Fruit fly (Drosophila melanogaster) whole organism, embryonic: ENCODE measurements around the gene CG3123.

Source experiments
- Abd-B ChIP-seq: fragments of 200-800 bp; sonication (Bioruptor generic); optimal IDR thresholded peaks from 2 replicates; lab custom pipeline; 2018; ENCODE audit warnings: missing biosample characterization, mild to moderate bottlenecking, missing genetic modification characterization, moderate library complexity
- Atf-2 ChIP-seq: fragments of 200-800 bp; sonication (Bioruptor generic); optimal IDR thresholded peaks from 2 replicates; lab custom pipeline; 2016; ENCODE audit warnings: missing biosample characterization, missing genetic modification characterization
- Bdp1 ChIP-seq: fragments of 200-800 bp; sonication (Bioruptor generic); optimal IDR thresholded peaks from 3 replicates; lab custom pipeline; 2016; ENCODE audit warnings: missing biosample characterization, missing genetic modification characterization
- CG10321 ChIP-seq: fragments of 200-800 bp; sonication (Bioruptor generic); IDR thresholded peaks from 2 replicates; pipeline ENCODE4 v1.3.6; 2022; ENCODE audit warnings: missing biosample characterization, missing genetic modification characterization
- CG13287 ChIP-seq: fragments of 200-800 bp; sonication (Bioruptor generic); IDR thresholded peaks from 2 replicates; pipeline ENCODE4 v1.3.6; 2022; ENCODE audit warnings: missing biosample characterization, missing genetic modification characterization; ENCODE audit not compliant: partially characterized antibody
- CG13775 ChIP-seq: fragments of 200-800 bp; sonication (Bioruptor generic); optimal IDR thresholded peaks from 3 replicates; lab custom pipeline; 2017; ENCODE audit warnings: missing biosample characterization, mild to moderate bottlenecking, missing genetic modification characterization
- CG1603 ChIP-seq: fragments of 200-800 bp; sonication (Bioruptor generic); optimal IDR thresholded peaks from 2 replicates; lab custom pipeline; 2019; ENCODE audit warnings: missing biosample characterization, mild to moderate bottlenecking, missing genetic modification characterization, moderate library complexity
- CG16779 ChIP-seq: fragments of 200-800 bp; sonication (Bioruptor generic); IDR thresholded peaks from 2 replicates; pipeline ENCODE4 v1.3.6; 2022; ENCODE audit warnings: missing biosample characterization, missing genetic modification characterization
- CG17186 ChIP-seq: fragments of 200-800 bp; sonication (Bioruptor generic); optimal IDR thresholded peaks from 3 replicates; lab custom pipeline; 2017; ENCODE audit warnings: missing biosample characterization, missing genetic modification reagents, missing genetic modification characterization
- CG17359 ChIP-seq: fragments of 200-800 bp; sonication (Bioruptor generic); optimal IDR thresholded peaks from 3 replicates; lab custom pipeline; 2018; ENCODE audit warnings: missing biosample characterization, mild to moderate bottlenecking, missing genetic modification characterization, moderate library complexity
- CG17802 ChIP-seq: fragments of 200-800 bp; sonication (Bioruptor generic); optimal IDR thresholded peaks from 2 replicates; lab custom pipeline; 2018; ENCODE audit warnings: missing biosample characterization, mild to moderate bottlenecking, missing genetic modification characterization, moderate library complexity
- CG17829 ChIP-seq: fragments of 200-800 bp; optimal IDR thresholded peaks from 2 replicates; lab custom pipeline; 2019; ENCODE audit warnings: missing biosample characterization, mild to moderate bottlenecking, missing genetic modification characterization, moderate library complexity
- CG1792 ChIP-seq: fragments of 200-800 bp; sonication (Bioruptor generic); optimal IDR thresholded peaks from 2 replicates; lab custom pipeline; 2016; ENCODE audit warnings: missing biosample characterization, missing genetic modification characterization
- CG18619 ChIP-seq: fragments of 200-800 bp; sonication (Bioruptor generic); optimal IDR thresholded peaks from 3 replicates; lab custom pipeline; 2017; ENCODE audit warnings: missing biosample characterization, mild to moderate bottlenecking, missing genetic modification characterization
- CG2678 ChIP-seq: fragments of 200-800 bp; sonication (Bioruptor generic); optimal IDR thresholded peaks from 3 replicates; lab custom pipeline; 2019; ENCODE audit warnings: missing biosample characterization, mild to moderate bottlenecking, missing genetic modification characterization, moderate library complexity
- CG2712 ChIP-seq: fragments of 200-800 bp; optimal IDR thresholded peaks from 3 replicates; lab custom pipeline; 2019; ENCODE audit warnings: missing biosample characterization, mild to moderate bottlenecking, missing genetic modification characterization, moderate library complexity
- CG31388 ChIP-seq: fragments of 200-800 bp; sonication (Bioruptor generic); optimal IDR thresholded peaks from 2 replicates; lab custom pipeline; 2016; ENCODE audit warnings: missing biosample characterization, missing genetic modification characterization
- CG3163 ChIP-seq: fragments of 200-800 bp; sonication (Bioruptor generic); optimal IDR thresholded peaks from 3 replicates; lab custom pipeline; 2016; ENCODE audit warnings: missing biosample characterization, missing genetic modification characterization
- CG34376 ChIP-seq: fragments of 200-800 bp; sonication (Bioruptor generic); optimal IDR thresholded peaks from 2 replicates; lab custom pipeline; 2018; ENCODE audit warnings: missing biosample characterization, mild to moderate bottlenecking, missing genetic modification characterization
- CG3726 ChIP-seq: fragments of 200-800 bp; sonication (Bioruptor generic); IDR thresholded peaks from 3 replicates; pipeline ENCODE4, ENCODE4 v1.3.6; 2022; ENCODE audit warnings: missing biosample characterization, missing genetic modification characterization
- CG4328 ChIP-seq: fragments of 200-800 bp; sonication (Bioruptor generic); optimal IDR thresholded peaks from 3 replicates; lab custom pipeline; 2017; ENCODE audit warnings: missing biosample characterization, missing genetic modification reagents, missing genetic modification characterization
- CG6175 ChIP-seq: fragments of 200-800 bp; sonication (Bioruptor generic); IDR thresholded peaks from 3 replicates; pipeline ENCODE4 v1.3.6; 2022; ENCODE audit warnings: missing biosample characterization, missing genetic modification characterization
- CG6683 ChIP-seq: fragments of 200-800 bp; sonication (Bioruptor generic); optimal IDR thresholded peaks from 2 replicates; lab custom pipeline; 2017; ENCODE audit warnings: missing biosample characterization, mild to moderate bottlenecking, missing genetic modification characterization, missing genetic modification reagents
- CG7357 ChIP-seq: fragments of 200-800 bp; sonication (Bioruptor generic); IDR thresholded peaks from 3 replicates; pipeline ENCODE4 v1.3.6; 2022; ENCODE audit warnings: missing biosample characterization, missing genetic modification characterization
- CG8388 ChIP-seq: fragments of 200-800 bp; sonication (Bioruptor generic); optimal IDR thresholded peaks from 2 replicates; lab custom pipeline; 2019; ENCODE audit warnings: missing biosample characterization, mild to moderate bottlenecking, missing genetic modification characterization, moderate library complexity
- CG9727 ChIP-seq: fragments of 200-800 bp; sonication (Bioruptor generic); optimal IDR thresholded peaks from 3 replicates; lab custom pipeline; 2017; ENCODE audit warnings: missing biosample characterization, mild to moderate bottlenecking, missing genetic modification characterization
- CTCF ChIP-seq: fragments of 200-800 bp; sonication (Bioruptor generic); optimal IDR thresholded peaks from 2 replicates; lab custom pipeline; 2017; ENCODE audit warnings: missing biosample characterization, mild to moderate bottlenecking, missing genetic modification characterization, moderate library complexity
- CrebB ChIP-seq: fragments of 200-800 bp; sonication (Bioruptor generic); optimal IDR thresholded peaks from 3 replicates; lab custom pipeline; 2018; ENCODE audit warnings: missing biosample characterization, mild to moderate bottlenecking, missing genetic modification characterization
- Gug ChIP-seq: fragments of 200-800 bp; sonication (Bioruptor generic); IDR thresholded peaks from 4 replicates; pipeline ENCODE4 v1.3.6; 2022; ENCODE audit warnings: missing biosample characterization, missing genetic modification characterization
- Hand ChIP-seq: fragments of 200-800 bp; sonication (Bioruptor generic); optimal IDR thresholded peaks from 2 replicates; lab custom pipeline; 2017; ENCODE audit warnings: mild to moderate bottlenecking, missing biosample characterization, missing genetic modification reagents, missing genetic modification characterization
- Med ChIP-seq: fragments of 200-800 bp; sonication (Bioruptor generic); peaks from one replicate; lab custom pipeline; 2016; ENCODE audit warnings: missing biosample characterization, missing genetic modification characterization, mild to moderate bottlenecking, inconsistent platforms, moderate library complexity
- Mrtf ChIP-seq: fragments of 200-800 bp; sonication (Bioruptor generic); IDR thresholded peaks from 3 replicates; pipeline ENCODE4 v1.3.6; 2022; ENCODE audit warnings: missing biosample characterization, missing genetic modification characterization
- Neu2 ChIP-seq: fragments of 200-800 bp; sonication (Bioruptor generic); optimal IDR thresholded peaks from 3 replicates; lab custom pipeline; 2016; ENCODE audit warnings: missing biosample characterization, missing genetic modification characterization, borderline replicate concordance
- Opbp ChIP-seq: fragments of 200-800 bp; sonication (Bioruptor generic); IDR thresholded peaks from 3 replicates; pipeline ENCODE4 v1.3.6; 2022; ENCODE audit warnings: missing biosample characterization, missing genetic modification characterization; ENCODE audit not compliant: partially characterized antibody
- Poxn ChIP-seq: fragments of 200-800 bp; sonication (Bioruptor generic); IDR thresholded peaks from 2 replicates; pipeline ENCODE4 v1.3.6; 2022; ENCODE audit warnings: missing biosample characterization, missing genetic modification characterization
- al ChIP-seq: fragments of 200-800 bp; sonication (Bioruptor generic); IDR thresholded peaks from 2 replicates; pipeline ENCODE4 v1.3.6; 2022; ENCODE audit warnings: missing biosample characterization, missing genetic modification characterization
- ash1 ChIP-seq: fragments of 200-800 bp; sonication (Bioruptor generic); optimal IDR thresholded peaks from 2 replicates; lab custom pipeline; 2018; ENCODE audit warnings: missing biosample characterization, mild to moderate bottlenecking, missing genetic modification characterization
- bab2 ChIP-seq: fragments of 200-800 bp; sonication (Bioruptor generic); optimal IDR thresholded peaks from 2 replicates; lab custom pipeline; 2016; ENCODE audit warnings: missing biosample characterization, missing genetic modification characterization
- chif ChIP-seq, 2 experiments: fragments of 200-800 bp; sonication (Bioruptor generic); optimal IDR thresholded peaks; 3 replicates each; lab custom pipeline; 2016; ENCODE audit warnings: missing biosample characterization in 2 of 2, missing genetic modification characterization in 2 of 2
- esg ChIP-seq: fragments of 200-800 bp; sonication (Bioruptor generic); conservative IDR thresholded peaks from 2 replicates; pipeline ENCODE4 v1.3.6; 2022; ENCODE audit warnings: missing biosample characterization, missing genetic modification characterization
- gt ChIP-seq: fragments of 200-800 bp; sonication (Bioruptor generic); IDR thresholded peaks from 2 replicates; pipeline ENCODE4 v1.3.6; 2022; ENCODE audit warnings: missing biosample characterization, missing genetic modification characterization
- lilli ChIP-seq: fragments of 200-800 bp; sonication (Bioruptor generic); optimal IDR thresholded peaks from 3 replicates; lab custom pipeline; 2016; ENCODE audit warnings: missing biosample characterization, missing genetic modification characterization
- lola ChIP-seq, 3 experiments: fragments of >200 bp in 2 of 3; fragments of 200-800 bp in 1 of 3; sonication (Bioruptor generic) in 1 of 3; optimal IDR thresholded peaks; 2 replicates each; lab custom pipeline; 2017 to 2019; ENCODE audit warnings: missing biosample characterization in 3 of 3, missing genetic modification characterization in 3 of 3, mild to moderate bottlenecking in 1 of 3, moderate library complexity in 1 of 3
- repo ChIP-seq: fragments of 200-800 bp; sonication (Bioruptor generic); optimal IDR thresholded peaks from 2 replicates; lab custom pipeline; 2016; ENCODE audit warnings: missing biosample characterization, missing genetic modification characterization
- tx ChIP-seq: fragments of 200-800 bp; sonication (Bioruptor generic); optimal IDR thresholded peaks from 2 replicates; lab custom pipeline; 2016; ENCODE audit warnings: missing biosample characterization, missing genetic modification characterization
- unc-4 ChIP-seq: fragments of 200-800 bp; sonication (Bioruptor generic); IDR thresholded peaks from 2 replicates; pipeline ENCODE4 v1.3.6; 2022; ENCODE audit warnings: missing biosample characterization, missing genetic modification characterization; ENCODE audit not compliant: partially characterized antibody
- wek ChIP-seq: fragments of 200-800 bp; sonication (Bioruptor generic); optimal IDR thresholded peaks from 3 replicates; lab custom pipeline; 2018; ENCODE audit warnings: missing biosample characterization, mild to moderate bottlenecking, missing genetic modification characterization, moderate library complexity
- zen2 ChIP-seq: fragments of 200-800 bp; sonication (Bioruptor generic); IDR thresholded peaks from 3 replicates; pipeline ENCODE4 v1.3.6; 2022; ENCODE audit warnings: missing biosample characterization, missing genetic modification characterization; ENCODE audit not compliant: partially characterized antibody

Gene CG3123

dm6 chr2L:2855773-2856615 is 30.7 kb upstream of the CG3123 start, which contains the start of the genes CG3104 and RpS21 (continued):
- TF ChIP-seq Neu2 (GFP tag; lab: Kevin White, UChicago) (no peak), Poxn (0 out of 2 replicates have a peak, but pooled peaks have one; percentile 55), CG4328 (GFP tag; lab: Kevin White, UChicago) (peak; percentile 92), lilli (GFP tag; lab: Kevin White, UChicago) (peak; percentile 86), CG17186 (GFP tag; lab: Kevin White, UChicago) (peak; percentile 81), CG17802 (peak; percentile 80), CG34376 (peak; percentile 93), CG13287 (peak; percentile 9; the same call in 1 of the 2 replicates), Med (GFP tag; lab: Kevin White, UChicago) (peak; percentile 98), CG9727 (GFP tag; lab: Kevin White, UChicago) (peak; percentile 93), CrebB (tag; lab: Kevin White, UChicago) (peak; percentile 76), CG7357 (GFP tag; lab: Robert Waterston, UW) (peak; percentile 70; the same call in 2 of the 3 replicates), Mrtf (peak; percentile 92), CG13775 (GFP tag; lab: Kevin White, UChicago) (peak; percentile 93), CG10321 (peak; percentile 71; the same call in 1 of the 2 replicates), CG1603 (tag; lab: Kevin White, UChicago) (peak; percentile 75), bab2 (GFP tag; lab: Kevin White, UChicago) (peak; percentile 84), CG17359 (tag; lab: Kevin White, UChicago) (peak; percentile 76), CG2712 (peak; percentile 83), chif (GFP tag; optimal IDR thresholded peaks at IDR 0.05; lab: Kevin White, UChicago) (peak; percentile 52 to 73), repo (GFP tag; lab: Kevin White, UChicago) (peak; percentile 80), Bdp1 (GFP tag; lab: Kevin White, UChicago) (peak; percentile 67), lola (GFP tag; optimal IDR thresholded peaks at IDR 0.05; lab: Kevin White, UChicago) (peak in 1 of 3 experiments; percentile 71), CG17829 (tag; lab: Kevin White, UChicago) (peak; percentile 82), Gug (GFP tag; lab: Robert Waterston, UW) (peak; percentile 88), CG18619 (GFP tag; lab: Kevin White, UChicago) (peak; percentile 93), gt (peak; percentile 77; the same call in 1 of the 2 replicates), esg (GFP tag; lab: Robert Waterston, UW) (peak; percentile 29; the same call in 1 of the 2 replicates), CTCF (GFP tag; lab: Kevin White, UChicago) (peak; percentile 98), CG3726 (GFP tag; lab: Robert Waterston, UW) (peak; percentile 79; the same call in 1 of the 3 replicates), CG31388 (GFP tag; lab: Kevin White, UChicago) (peak; percentile 74), CG3163 (peak; percentile 68), Atf-2 (GFP tag; lab: Kevin White, UChicago) (peak; percentile 64), CG2678 (tag; lab: Kevin White, UChicago) (peak; percentile 75), Opbp (GFP tag; lab: Robert Waterston, UW) (peak; percentile 100), unc-4 (GFP tag; lab: Robert Waterston, UW) (no peak), al (GFP tag; lab: Robert Waterston, UW) (peak; percentile 81), wek (peak; percentile 80), CG8388 (GFP tag; lab: Kevin White, UChicago) (peak; percentile 55), CG1792 (peak; percentile 80), CG6175 (GFP tag; lab: Robert Waterston, UW) (peak; percentile 87), tx (GFP tag; lab: Kevin White, UChicago) (peak; percentile 71), ash1 (GFP tag; lab: Kevin White, UChicago) (peak; percentile 77), CG6683 (GFP tag; lab: Kevin White, UChicago) (peak; percentile 61), CG16779 (GFP tag; lab: Robert Waterston, UW) (peak; percentile 94), Hand (GFP tag; lab: Kevin White, UChicago) (peak; percentile 15), zen2 (GFP tag; lab: Robert Waterston, UW) (no peak; the same call in 2 of the 3 replicates), Abd-B (GFP tag; lab: Kevin White, UChicago) (peak; percentile 26)
